Fruit fly (Drosophila melanogaster) whole organism, adult: ENCODE data around the gene CG6495.

Experiments
- CG11617 ChIP-seq: fragments of 200-800 bp; sonication (Bioruptor generic); optimal IDR thresholded peaks from 2 replicates; lab custom pipeline; 2017; ENCODE audit warnings: mild to moderate bottlenecking, missing biosample characterization, missing genetic modification reagents, missing genetic modification characterization
- CG12768 ChIP-seq: fragments of 200-800 bp; sonication (Bioruptor generic); optimal IDR thresholded peaks from 2 replicates; lab custom pipeline; 2017; ENCODE audit warnings: missing biosample characterization, missing genetic modification characterization, mild to moderate bottlenecking, moderate library complexity, missing genetic modification reagents
- CG14711 ChIP-seq: fragments of 200-800 bp; sonication (Bioruptor generic); optimal IDR thresholded peaks from 2 replicates; lab custom pipeline; 2018; ENCODE audit warnings: missing biosample characterization, mild to moderate bottlenecking, missing genetic modification characterization, moderate library complexity
- CG1620 ChIP-seq: fragments of 200-800 bp; sonication (Bioruptor generic); optimal IDR thresholded peaks from 2 replicates; lab custom pipeline; 2016; ENCODE audit warnings: missing biosample characterization, missing genetic modification characterization
- CG33017 ChIP-seq: fragments of 200-800 bp; sonication (Bioruptor generic); optimal IDR thresholded peaks from 2 replicates; lab custom pipeline; 2018; ENCODE audit warnings: missing biosample characterization, mild to moderate bottlenecking, missing genetic modification characterization, moderate library complexity
- CG5204 ChIP-seq: fragments of 200-800 bp; sonication (Bioruptor generic); optimal IDR thresholded peaks from 2 replicates; lab custom pipeline; 2016; ENCODE audit warnings: missing biosample characterization, missing genetic modification characterization
- CG7045 ChIP-seq: fragments of 200-800 bp; sonication (Bioruptor generic); optimal IDR thresholded peaks from 2 replicates; lab custom pipeline; 2017; ENCODE audit warnings: missing biosample characterization, mild to moderate bottlenecking, missing genetic modification characterization
- CG7101 ChIP-seq: fragments of 200-800 bp; sonication (Bioruptor generic); optimal IDR thresholded peaks from 2 replicates; lab custom pipeline; 2018; ENCODE audit warnings: missing biosample characterization, mild to moderate bottlenecking, missing genetic modification characterization, moderate library complexity
- Clk ChIP-seq: fragments of 200-800 bp; sonication (Bioruptor generic); optimal IDR thresholded peaks from 2 replicates; lab custom pipeline; 2017; ENCODE audit warnings: missing biosample characterization, missing genetic modification characterization
- Crg-1 ChIP-seq: fragments of 200-800 bp; sonication (Bioruptor generic); optimal IDR thresholded peaks from 2 replicates; lab custom pipeline; 2016; ENCODE audit warnings: missing biosample characterization, missing genetic modification characterization
- Hr96 ChIP-seq: fragments of 200-800 bp; sonication (Bioruptor generic); optimal IDR thresholded peaks from 2 replicates; lab custom pipeline; 2016; ENCODE audit warnings: missing biosample characterization, missing genetic modification characterization
- Mnt ChIP-seq: fragments of 200-800 bp; sonication (Bioruptor generic); optimal IDR thresholded peaks from 2 replicates; lab custom pipeline; 2016; ENCODE audit warnings: missing biosample characterization, mild to moderate bottlenecking, missing genetic modification characterization
- bab1 ChIP-seq: fragments of 200-800 bp; sonication (Bioruptor generic); optimal IDR thresholded peaks from 3 replicates; lab custom pipeline; 2019; ENCODE audit warnings: missing biosample characterization, mild to moderate bottlenecking, missing genetic modification characterization, moderate library complexity
- cic ChIP-seq: fragments of 200-800 bp; sonication (Bioruptor generic); optimal IDR thresholded peaks from 2 replicates; lab custom pipeline; 2017; ENCODE audit warnings: missing biosample characterization, mild to moderate bottlenecking, missing genetic modification characterization, moderate library complexity
- cnc ChIP-seq, 2 experiments: fragments of >200 bp; optimal IDR thresholded peaks; 2 replicates each; lab custom pipeline; 2017
- kay ChIP-seq: fragments of 200-800 bp; sonication (Bioruptor generic); peaks from one replicate; lab custom pipeline; 2016; ENCODE audit warnings: missing biosample characterization, missing genetic modification characterization, borderline replicate concordance
- ovo ChIP-seq: fragments of 200-800 bp; sonication (Bioruptor generic); optimal IDR thresholded peaks from 2 replicates; lab custom pipeline; 2016; ENCODE audit warnings: missing biosample characterization, missing genetic modification characterization
- pad ChIP-seq: fragments of 200-800 bp; sonication (Bioruptor generic); optimal IDR thresholded peaks from 3 replicates; lab custom pipeline; 2017; ENCODE audit warnings: missing biosample characterization, missing genetic modification characterization, mild to moderate bottlenecking, moderate library complexity, missing genetic modification reagents
- tj ChIP-seq: fragments of 200-800 bp; sonication (Bioruptor generic); optimal IDR thresholded peaks from 3 replicates; lab custom pipeline; 2017; ENCODE audit warnings: missing biosample characterization, mild to moderate bottlenecking, missing genetic modification characterization, moderate library complexity
- toe ChIP-seq: fragments of 200-800 bp; sonication (Bioruptor generic); optimal IDR thresholded peaks from 2 replicates; lab custom pipeline; 2016; ENCODE audit warnings: missing biosample characterization, missing genetic modification characterization

CG6495 gene

dm6 chr2L:10732343-10732808 is 28.5 kb upstream of the CG6495 start, which contains the start of the genes EMC3 and Dpy-30L1:
TSS of gene EMC3 (minus strand) at chr2L:10732423.
TSS of gene Dpy-30L1 (plus strand) at chr2L:10732653.
- TF ChIP-seq ovo (no peak), CG33017 (no peak), kay (GFP tag; lab: Kevin White, UChicago) (no peak), CG12768 (GFP tag; lab: Kevin White, UChicago) (peak; percentile 20), tj (GFP tag; lab: Kevin White, UChicago) (no peak), Crg-1 (GFP tag; lab: Kevin White, UChicago) (peak; percentile 43), CG5204 (peak; percentile 58), CG1620 (GFP tag; lab: Kevin White, UChicago) (peak; percentile 46), CG7101 (tag; lab: Kevin White, UChicago) (peak; percentile 41), pad (GFP tag; lab: Kevin White, UChicago) (peak; percentile 12), cic (GFP tag; lab: Kevin White, UChicago) (no peak), Hr96 (GFP tag; lab: Kevin White, UChicago) (peak; percentile 53), Clk (GFP tag; lab: Kevin White, UChicago) (no peak), CG11617 (peak; percentile 54), Mnt (GFP tag; lab: Kevin White, UChicago) (peak; percentile 22), toe (GFP tag; lab: Kevin White, UChicago) (peak; percentile 70), CG7045 (GFP tag; lab: Kevin White, UChicago) (peak; percentile 2), CG14711 (tag; lab: Kevin White, UChicago) (peak; percentile 96), cnc (optimal IDR thresholded peaks at IDR 0.05; lab: Kevin White, UChicago) (no peak), bab1 (GFP tag; lab: Kevin White, UChicago) (peak; percentile 79)

dm6 chr2L:10735923-10736322 is 25.0 kb upstream of the CG6495 start, which contains the start of gene Nup107:
TSS of gene Nup107 (minus strand) at chr2L:10736071.
- TF ChIP-seq cnc (optimal IDR thresholded peaks at IDR 0.05; lab: Kevin White, UChicago) = no peak
- TF ChIP-seq toe (GFP tag; lab: Kevin White, UChicago) = no peak
- no peak for TF ChIP-seq CG14711 (tag; lab: Kevin White, UChicago)
- TF ChIP-seq tj (GFP tag; lab: Kevin White, UChicago) = no peak
- TF ChIP-seq pad (GFP tag; lab: Kevin White, UChicago) = no peak
- no peak for TF ChIP-seq Hr96 (GFP tag; lab: Kevin White, UChicago)
- TF ChIP-seq CG5204 = no peak
- TF ChIP-seq bab1 (GFP tag; lab: Kevin White, UChicago) = no peak

dm6 chr2L:10736993-10737756 is 23.7 kb upstream of the CG6495 start, which contains the start of the genes Vha16-5 and CG12299:
TSS of gene Vha16-5 (minus strand) at chr2L:10737043.
TSS of gene CG12299 (plus strand) at chr2L:10737345.
- TF ChIP-seq cnc (optimal IDR thresholded peaks at IDR 0.05; lab: Kevin White, UChicago) = no peak
- TF ChIP-seq CG7101 (tag; lab: Kevin White, UChicago) = peak; percentile 33
- TF ChIP-seq bab1 (GFP tag; lab: Kevin White, UChicago) = peak; percentile 97
- peak; percentile 78 for TF ChIP-seq CG11617
- TF ChIP-seq Mnt (GFP tag; lab: Kevin White, UChicago) = peak; percentile 59
- TF ChIP-seq CG12768 (GFP tag; lab: Kevin White, UChicago) = peak; percentile 0
- TF ChIP-seq kay (GFP tag; lab: Kevin White, UChicago) = no peak
- TF ChIP-seq Clk (GFP tag; lab: Kevin White, UChicago) = no peak
- TF ChIP-seq Crg-1 (GFP tag; lab: Kevin White, UChicago) = peak; percentile 30
- TF ChIP-seq CG7045 (GFP tag; lab: Kevin White, UChicago) = peak; percentile 10
- TF ChIP-seq cic (GFP tag; lab: Kevin White, UChicago) = no peak
- no peak for TF ChIP-seq CG33017
- TF ChIP-seq ovo = no peak
- TF ChIP-seq CG1620 (GFP tag; lab: Kevin White, UChicago) = peak; percentile 75
- TF ChIP-seq toe (GFP tag; lab: Kevin White, UChicago) = peak; percentile 65
- TF ChIP-seq CG14711 (tag; lab: Kevin White, UChicago) = peak; percentile 38
- peak; percentile 31 for TF ChIP-seq pad (GFP tag; lab: Kevin White, UChicago)
- peak; percentile 58 for TF ChIP-seq Hr96 (GFP tag; lab: Kevin White, UChicago)
- peak; percentile 58 for TF ChIP-seq CG5204
- TF ChIP-seq tj (GFP tag; lab: Kevin White, UChicago) = peak; percentile 75

dm6 chr2L:10743714-10744113 is 17.2 kb upstream of the CG6495 start, which contains the start of gene CG6729:
TSS of gene CG6729 (minus strand) at chr2L:10743935.
- no peak for TF ChIP-seq ovo
- peak; percentile 36 for TF ChIP-seq bab1 (GFP tag; lab: Kevin White, UChicago)

DNA sequence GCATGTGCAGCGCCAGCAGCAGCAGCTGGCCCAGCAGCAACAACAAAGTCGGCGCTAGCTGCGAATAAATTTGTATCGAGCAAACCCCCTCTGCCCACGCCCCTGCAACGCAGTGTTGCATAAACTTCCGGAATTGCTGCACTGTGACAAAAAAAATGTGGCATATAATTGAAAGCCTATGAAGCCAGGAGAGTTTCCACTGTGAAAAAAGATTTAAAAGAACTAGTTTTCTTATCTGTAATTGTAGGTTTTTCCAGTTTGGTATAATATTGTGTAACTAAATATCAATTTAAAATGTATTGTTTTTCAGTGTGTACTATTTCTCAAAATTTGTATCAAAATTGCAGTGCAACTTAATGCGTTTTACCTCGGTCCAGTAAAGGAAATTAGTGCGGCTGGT is 12.7 kb upstream of the CG6495 start:
- TF ChIP-seq CG14711 (tag; lab: Kevin White, UChicago) (no peak), Hr96 (GFP tag; lab: Kevin White, UChicago) (no peak), CG1620 (GFP tag; lab: Kevin White, UChicago) (no peak), CG12768 (GFP tag; lab: Kevin White, UChicago) (no peak), CG5204 (no peak), bab1 (GFP tag; lab: Kevin White, UChicago) (no peak), cnc (optimal IDR thresholded peaks at IDR 0.05; lab: Kevin White, UChicago) (no peak), CG7101 (tag; lab: Kevin White, UChicago) (no peak), cic (GFP tag; lab: Kevin White, UChicago) (no peak), Mnt (GFP tag; lab: Kevin White, UChicago) (no peak), pad (GFP tag; lab: Kevin White, UChicago) (no peak), Clk (GFP tag; lab: Kevin White, UChicago) (no peak), Crg-1 (GFP tag; lab: Kevin White, UChicago) (no peak), ovo (no peak), tj (GFP tag; lab: Kevin White, UChicago) (no peak), CG33017 (no peak), toe (GFP tag; lab: Kevin White, UChicago) (no peak), CG7045 (GFP tag; lab: Kevin White, UChicago) (no peak), kay (GFP tag; lab: Kevin White, UChicago) (no peak), CG11617 (no peak)
